Worm (Caenorhabditis elegans): ENCODE measurements around the gene sec-61.G.

The sec-61.G gene

ce11 chrV:10894601-10895000, 2.3 kb downstream of the sec-61.G start, which contains the start of the genes F32D8.14 and F32D8.5:
Gene F32D8.14, minus strand, starts transcription at chrV:10894788.
Gene F32D8.5, plus strand, starts transcription at chrV:10894800.
- TF ChIP-seq dve-1 (tag; optimal IDR thresholded peaks at IDR 0.05; ENCODE audit: insufficient read depth) (peak; percentile 85), mdt-29 (GFP tag; IDR thresholded peaks at IDR 0.05) (no peak), unc-130 (GFP tag; optimal IDR thresholded peaks at IDR 0.05) (peak; percentile 83), mes-2 (tag; optimal IDR thresholded peaks at IDR 0.05; ENCODE audit: poor library complexity, severe bottlenecking) (peak; percentile 98), aly-2 (tag; optimal IDR thresholded peaks at IDR 0.05) (no peak), zfp-2 (tag; optimal IDR thresholded peaks at IDR 0.05) (no peak), zip-2 (tag; optimal IDR thresholded peaks at IDR 0.05) (no peak), zfp-3 (GFP tag; conservative IDR thresholded peaks at IDR 0.05) (no peak), F10B5.3 (tag; optimal IDR thresholded peaks at IDR 0.05) (no peak), ceh-62 (tag; optimal IDR thresholded peaks at IDR 0.05) (no peak), sdz-12 (GFP tag; optimal IDR thresholded peaks at IDR 0.05) (no peak), lin-1 (GFP tag; IDR thresholded peaks at IDR 0.05) (no peak), fos-1 (tag; optimal IDR thresholded peaks at IDR 0.05) (no peak), vab-7 (GFP tag; IDR thresholded peaks at IDR 0.05) (peak; percentile 35; the same call in 1 of the 2 replicates), zag-1 (tag; optimal IDR thresholded peaks at IDR 0.05) (no peak), cey-2 (tag; optimal IDR thresholded peaks at IDR 0.05; ENCODE audit: borderline replicate concordance, insufficient read depth) (no peak), ztf-7 (tag; optimal IDR thresholded peaks at IDR 0.05) (peak; percentile 56), lsy-2 (tag; optimal IDR thresholded peaks at IDR 0.05) (peak in 1 of 2 experiments; percentile 90), spr-1 (tag; optimal IDR thresholded peaks at IDR 0.05) (peak; percentile 32), mxl-2 (GFP tag; conservative IDR thresholded peaks at IDR 0.05) (no peak), egl-27 (tag; optimal IDR thresholded peaks at IDR 0.05) (no peak), ZK546.5 (tag; optimal IDR thresholded peaks at IDR 0.05) (peak in 1 of 2 experiments; percentile 71), madf-9 (GFP tag; conservative IDR thresholded peaks at IDR 0.05) (0 out of 2 replicates have a peak, but pooled peaks have one; percentile 32), ceh-28 (tag; optimal IDR thresholded peaks at IDR 0.05) (no peak), nhr-41 (GFP tag; IDR thresholded peaks at IDR 0.05) (no peak), lim-7 (GFP tag; IDR thresholded peaks at IDR 0.05) (no peak), nhr-10 (tag; optimal IDR thresholded peaks at IDR 0.05) (no peak), nhr-25 (tag; optimal IDR thresholded peaks at IDR 0.05; ENCODE audit: borderline replicate concordance, insufficient read depth) (no peak), set-16 (GFP tag; IDR thresholded peaks at IDR 0.05) (no peak), hif-1 (tag; optimal IDR thresholded peaks at IDR 0.05) (peak in 1 of 2 experiments; percentile 80), daf-16 (GFP tag; optimal IDR thresholded peaks at IDR 0.05) (no peak), daf-16 (tag; optimal IDR thresholded peaks at IDR 0.05) (peak; percentile 27), rbr-2 (tag; optimal IDR thresholded peaks at IDR 0.05) (peak; percentile 54), T26A8.4 (GFP tag; IDR thresholded peaks at IDR 0.05) (peak; percentile 59), unc-39 (tag; optimal IDR thresholded peaks at IDR 0.05) (no peak), dmd-6 (GFP tag; IDR thresholded peaks at IDR 0.05) (peak; percentile 46), spr-3 (GFP tag; optimal IDR thresholded peaks at IDR 0.05) (no peak), snpc-1.2 (GFP tag; IDR thresholded peaks at IDR 0.05) (no peak), egl-43 (GFP tag; IDR thresholded peaks at IDR 0.05) (no peak), lin-13 (GFP tag; optimal IDR thresholded peaks at IDR 0.05) (peak; percentile 79), dpl-1 (GFP tag; optimal IDR thresholded peaks at IDR 0.05) (peak; percentile 83), ceh-44 (GFP tag; IDR thresholded peaks at IDR 0.05) (no peak), daf-12 (tag; optimal IDR thresholded peaks at IDR 0.05) (no peak), D1046.2 (GFP tag; IDR thresholded peaks at IDR 0.05) (no peak), hlh-11 (tag; optimal IDR thresholded peaks at IDR 0.05) (peak; percentile 60), ZK337.2 (GFP tag; IDR thresholded peaks at IDR 0.05) (peak; percentile 77), daf-8 (GFP tag; IDR thresholded peaks at IDR 0.05) (no peak), Y5F2A.4 (GFP tag; optimal IDR thresholded peaks at IDR 0.05) (no peak), gei-8 (GFP tag; optimal IDR thresholded peaks at IDR 0.05) (no peak), ama-1 (optimal IDR thresholded peaks at IDR 0.05) (no peak), php-3 (GFP tag; IDR thresholded peaks at IDR 0.05) (no peak)
